Worm (Caenorhabditis elegans) whole organism, L1 larva: ENCODE data around the gene W03H9.2.

ENCODE experiments used
- mep-1 ChIP-seq: fragments of 150-350 bp; optimal IDR thresholded peaks from 2 replicates; lab custom pipeline; 2014; ENCODE audit warnings: missing biosample characterization, missing genetic modification characterization
- nhr-237 ChIP-seq: fragments of 150-350 bp; optimal IDR thresholded peaks from 2 replicates; lab custom pipeline; 2014; ENCODE audit warnings: missing biosample characterization, missing genetic modification characterization
- unc-62 ChIP-seq: fragments of 150-350 bp; optimal IDR thresholded peaks from 2 replicates; lab custom pipeline; 2014; ENCODE audit warnings: missing biosample characterization, missing genetic modification reagents, missing genetic modification characterization

ce11 chrII:14096814-14097213, 46.9 kb downstream of the W03H9.2 start:
- TF ChIP-seq unc-62 (GFP tag; lab: Kevin White, UChicago) (no peak), mep-1 (tag; lab: Kevin White, UChicago) (no peak), nhr-237 (tag; lab: Kevin White, UChicago) (no peak)
